Fruit fly (Drosophila melanogaster) whole organism, embryonic: ENCODE results near the gene Sym.

Experiments
- ATbp ChIP-seq: fragments of 200-800 bp; sonication (Bioruptor generic); optimal IDR thresholded peaks from 2 replicates; lab custom pipeline; 2017; ENCODE audit warnings: missing biosample characterization, mild to moderate bottlenecking, missing genetic modification characterization, missing genetic modification reagents
- Antp ChIP-seq: fragments of 200-800 bp; sonication (Bioruptor generic); optimal IDR thresholded peaks from 3 replicates; lab custom pipeline; 2016; ENCODE audit warnings: missing biosample characterization, missing genetic modification characterization
- CG12104 ChIP-seq: fragments of 200-800 bp; sonication (Bioruptor generic); optimal IDR thresholded peaks from 3 replicates; lab custom pipeline; 2016; ENCODE audit warnings: missing biosample characterization, missing genetic modification characterization
- CG12299 ChIP-seq: fragments of 200-800 bp; sonication (Bioruptor generic); optimal IDR thresholded peaks from 2 replicates; lab custom pipeline; 2018; ENCODE audit warnings: missing biosample characterization, mild to moderate bottlenecking, missing genetic modification characterization
- CG12769 ChIP-seq: fragments of 200-800 bp; sonication (Bioruptor generic); optimal IDR thresholded peaks from 2 replicates; lab custom pipeline; 2019; ENCODE audit warnings: missing biosample characterization, mild to moderate bottlenecking, missing genetic modification characterization, moderate library complexity
- CG13287 ChIP-seq: fragments of 200-800 bp; sonication (Bioruptor generic); IDR thresholded peaks from 2 replicates; pipeline ENCODE4 v1.3.6; 2022; ENCODE audit warnings: missing biosample characterization, missing genetic modification characterization; ENCODE audit not compliant: partially characterized antibody
- CG13296 ChIP-seq: fragments of 200-800 bp; sonication (Bioruptor generic); optimal IDR thresholded peaks from 3 replicates; lab custom pipeline; 2018; ENCODE audit warnings: missing biosample characterization, mild to moderate bottlenecking, missing genetic modification characterization
- CG13424 ChIP-seq: fragments of 200-800 bp; sonication (Bioruptor generic); optimal IDR thresholded peaks from 2 replicates; lab custom pipeline; 2019; ENCODE audit warnings: missing biosample characterization, mild to moderate bottlenecking, missing genetic modification characterization, moderate library complexity
- CG1529 ChIP-seq: fragments of 200-800 bp; sonication (Bioruptor generic); optimal IDR thresholded peaks from 3 replicates; lab custom pipeline; 2018; ENCODE audit warnings: missing biosample characterization, missing genetic modification characterization
- CG15514 ChIP-seq: fragments of 200-800 bp; sonication (Bioruptor generic); optimal IDR thresholded peaks from 3 replicates; lab custom pipeline; 2017; ENCODE audit warnings: missing biosample characterization, missing genetic modification characterization, mild to moderate bottlenecking, moderate library complexity, missing genetic modification reagents
- CG18476 ChIP-seq: fragments of 200-800 bp; sonication (Bioruptor generic); optimal IDR thresholded peaks from 2 replicates; lab custom pipeline; 2016; ENCODE audit warnings: missing biosample characterization, mild to moderate bottlenecking, missing genetic modification characterization
- CG2120 ChIP-seq: fragments of 200-800 bp; sonication (Bioruptor generic); optimal IDR thresholded peaks from 3 replicates; lab custom pipeline; 2016; ENCODE audit warnings: missing biosample characterization, missing genetic modification characterization
- CG2875 ChIP-seq: fragments of 200-800 bp; sonication (Bioruptor generic); optimal IDR thresholded peaks from 2 replicates; lab custom pipeline; 2017; ENCODE audit warnings: missing biosample characterization, mild to moderate bottlenecking, missing genetic modification characterization, missing genetic modification reagents
- CG3281 ChIP-seq: fragments of 200-800 bp; sonication (Bioruptor generic); optimal IDR thresholded peaks from 3 replicates; lab custom pipeline; 2017; ENCODE audit warnings: missing biosample characterization, mild to moderate bottlenecking, missing genetic modification characterization
- CG3407 ChIP-seq: fragments of 200-800 bp; sonication (Bioruptor generic); optimal IDR thresholded peaks from 2 replicates; lab custom pipeline; 2018; ENCODE audit warnings: missing biosample characterization, mild to moderate bottlenecking, missing genetic modification characterization
- CG34376 ChIP-seq: fragments of 200-800 bp; sonication (Bioruptor generic); optimal IDR thresholded peaks from 2 replicates; lab custom pipeline; 2018; ENCODE audit warnings: missing biosample characterization, mild to moderate bottlenecking, missing genetic modification characterization
- CG3995 ChIP-seq: fragments of 200-800 bp; sonication (Bioruptor generic); optimal IDR thresholded peaks from 3 replicates; lab custom pipeline; 2016; ENCODE audit warnings: missing biosample characterization, missing genetic modification characterization
- CG4617 ChIP-seq: fragments of 200-800 bp; sonication (Bioruptor generic); optimal IDR thresholded peaks from 3 replicates; lab custom pipeline; 2016; ENCODE audit warnings: missing biosample characterization, missing genetic modification characterization, borderline replicate concordance
- CG6254 ChIP-seq: fragments of 200-800 bp; sonication (Bioruptor generic); optimal IDR thresholded peaks from 3 replicates; lab custom pipeline; 2017; ENCODE audit warnings: mild to moderate bottlenecking, missing biosample characterization, missing genetic modification reagents, missing genetic modification characterization
- CG6683 ChIP-seq: fragments of 200-800 bp; sonication (Bioruptor generic); optimal IDR thresholded peaks from 2 replicates; lab custom pipeline; 2017; ENCODE audit warnings: missing biosample characterization, mild to moderate bottlenecking, missing genetic modification characterization, missing genetic modification reagents
- CG6813 ChIP-seq: fragments of 200-800 bp; sonication (Bioruptor generic); optimal IDR thresholded peaks from 2 replicates; lab custom pipeline; 2017; ENCODE audit warnings: missing biosample characterization, missing genetic modification characterization, mild to moderate bottlenecking, moderate library complexity, missing genetic modification reagents
- CG6854 ChIP-seq: fragments of 200-800 bp; sonication (Bioruptor generic); optimal IDR thresholded peaks from 3 replicates; lab custom pipeline; 2017; ENCODE audit warnings: missing biosample characterization, mild to moderate bottlenecking, missing genetic modification characterization
- Chrac-16 ChIP-seq: fragments of 200-800 bp; sonication (Bioruptor generic); optimal IDR thresholded peaks from 3 replicates; lab custom pipeline; 2016; ENCODE audit warnings: missing biosample characterization, missing genetic modification characterization
- Dek ChIP-seq: fragments of 200-800 bp; sonication (Bioruptor generic); optimal IDR thresholded peaks from 3 replicates; lab custom pipeline; 2019; ENCODE audit warnings: missing biosample characterization, mild to moderate bottlenecking, missing genetic modification characterization, moderate library complexity
- Dref ChIP-seq: fragments of 200-800 bp; sonication (Bioruptor generic); IDR thresholded peaks from 2 replicates; pipeline ENCODE4 v1.3.6; 2022; ENCODE audit warnings: missing biosample characterization, missing genetic modification characterization
- MTF-1 ChIP-seq: fragments of 200-800 bp; sonication (Bioruptor generic); optimal IDR thresholded peaks from 2 replicates; lab custom pipeline; 2018; ENCODE audit warnings: missing biosample characterization, mild to moderate bottlenecking, missing genetic modification characterization, borderline replicate concordance
- PHDP ChIP-seq: fragments of 200-800 bp; sonication (Bioruptor generic); optimal IDR thresholded peaks from 3 replicates; lab custom pipeline; 2018; ENCODE audit warnings: missing biosample characterization, mild to moderate bottlenecking, missing genetic modification characterization, moderate library complexity
- ab ChIP-seq: fragments of 200-800 bp; sonication (Bioruptor generic); optimal IDR thresholded peaks from 2 replicates; lab custom pipeline; 2016; ENCODE audit warnings: missing biosample characterization, missing genetic modification characterization
- bab2 ChIP-seq: fragments of 200-800 bp; sonication (Bioruptor generic); optimal IDR thresholded peaks from 2 replicates; lab custom pipeline; 2016; ENCODE audit warnings: missing biosample characterization, missing genetic modification characterization
- bbx ChIP-seq: fragments of 200-800 bp; sonication (Bioruptor generic); IDR thresholded peaks from 2 replicates; pipeline ENCODE4 v1.3.6; 2022; ENCODE audit warnings: missing biosample characterization, missing genetic modification characterization; ENCODE audit not compliant: partially characterized antibody
- cwo ChIP-seq: fragments of 200-800 bp; sonication (Bioruptor generic); optimal IDR thresholded peaks from 3 replicates; lab custom pipeline; 2017; ENCODE audit warnings: missing biosample characterization, missing genetic modification characterization, mild to moderate bottlenecking, moderate library complexity, missing genetic modification reagents
- fd102C ChIP-seq: fragments of 200-800 bp; sonication (Bioruptor generic); optimal IDR thresholded peaks from 2 replicates; lab custom pipeline; 2018; ENCODE audit warnings: missing biosample characterization, mild to moderate bottlenecking, missing genetic modification characterization, moderate library complexity
- gce ChIP-seq: fragments of 200-800 bp; sonication (Bioruptor generic); IDR thresholded peaks from 3 replicates; pipeline ENCODE4 v1.3.6; 2022; ENCODE audit warnings: missing biosample characterization, missing genetic modification characterization
- gfzf ChIP-seq: fragments of 200-800 bp; sonication (Bioruptor generic); optimal IDR thresholded peaks from 2 replicates; lab custom pipeline; 2016; ENCODE audit warnings: missing biosample characterization, mild to moderate bottlenecking, missing genetic modification characterization, moderate library complexity
- grau ChIP-seq: fragments of 200-800 bp; optimal IDR thresholded peaks from 3 replicates; lab custom pipeline; 2019; ENCODE audit warnings: missing biosample characterization, mild to moderate bottlenecking, missing genetic modification characterization, moderate library complexity
- gsb-n ChIP-seq: fragments of 200-800 bp; sonication (Bioruptor generic); optimal IDR thresholded peaks from 3 replicates; lab custom pipeline; 2018; ENCODE audit warnings: missing biosample characterization, mild to moderate bottlenecking, missing genetic modification characterization
- gt ChIP-seq: fragments of 200-800 bp; sonication (Bioruptor generic); IDR thresholded peaks from 2 replicates; pipeline ENCODE4 v1.3.6; 2022; ENCODE audit warnings: missing biosample characterization, missing genetic modification characterization
- insv ChIP-seq, 2 experiments: fragments of 200-800 bp; sonication (Bioruptor generic); optimal IDR thresholded peaks; 3 replicates each; lab custom pipeline; 2016 to 2018; ENCODE audit warnings: missing biosample characterization in 2 of 2, missing genetic modification characterization in 2 of 2
- kay ChIP-seq: fragments of 200-800 bp; sonication (Bioruptor generic); optimal IDR thresholded peaks from 2 replicates; lab custom pipeline; 2016; ENCODE audit warnings: missing biosample characterization, missing genetic modification characterization
- nmo ChIP-seq: fragments of 200-800 bp; sonication (Bioruptor generic); optimal IDR thresholded peaks from 2 replicates; lab custom pipeline; 2018; ENCODE audit warnings: missing biosample characterization, mild to moderate bottlenecking, missing genetic modification characterization, moderate library complexity
- odd ChIP-seq: fragments of 200-800 bp; sonication (Bioruptor generic); optimal IDR thresholded peaks from 2 replicates; lab custom pipeline; 2017; ENCODE audit warnings: missing biosample characterization, mild to moderate bottlenecking, missing genetic modification characterization
- org-1 ChIP-seq: fragments of 200-800 bp; sonication (Bioruptor generic); optimal IDR thresholded peaks from 2 replicates; lab custom pipeline; 2017; ENCODE audit warnings: missing biosample characterization, missing genetic modification characterization
- pfk ChIP-seq: fragments of 200-800 bp; sonication (Bioruptor generic); optimal IDR thresholded peaks from 2 replicates; lab custom pipeline; 2018; ENCODE audit warnings: missing biosample characterization, mild to moderate bottlenecking, missing genetic modification characterization, moderate library complexity
- pho ChIP-seq: fragments of 200-800 bp; sonication (Bioruptor generic); optimal IDR thresholded peaks from 2 replicates; lab custom pipeline; 2016; ENCODE audit warnings: missing biosample characterization, missing genetic modification characterization
- pzg ChIP-seq: fragments of 200-800 bp; sonication (Bioruptor generic); optimal IDR thresholded peaks from 3 replicates; lab custom pipeline; 2018; ENCODE audit warnings: missing biosample characterization, mild to moderate bottlenecking, missing genetic modification characterization, moderate library complexity
- schlank ChIP-seq: fragments of 200-800 bp; sonication (Bioruptor generic); optimal IDR thresholded peaks from 2 replicates; lab custom pipeline; 2018; ENCODE audit warnings: missing biosample characterization, mild to moderate bottlenecking, missing genetic modification characterization
- scrt ChIP-seq: fragments of 200-800 bp; sonication (Bioruptor generic); optimal IDR thresholded peaks from 2 replicates; lab custom pipeline; 2018; ENCODE audit warnings: missing biosample characterization, mild to moderate bottlenecking, missing genetic modification characterization, moderate library complexity
- sna ChIP-seq: fragments of 200-800 bp; sonication (Bioruptor generic); IDR thresholded peaks from 2 replicates; pipeline ENCODE4 v1.3.6; 2022; ENCODE audit warnings: missing biosample characterization, missing genetic modification characterization; ENCODE audit not compliant: partially characterized antibody
- wek ChIP-seq: fragments of 200-800 bp; sonication (Bioruptor generic); optimal IDR thresholded peaks from 3 replicates; lab custom pipeline; 2018; ENCODE audit warnings: missing biosample characterization, mild to moderate bottlenecking, missing genetic modification characterization, moderate library complexity

Gene Sym

DNA sequence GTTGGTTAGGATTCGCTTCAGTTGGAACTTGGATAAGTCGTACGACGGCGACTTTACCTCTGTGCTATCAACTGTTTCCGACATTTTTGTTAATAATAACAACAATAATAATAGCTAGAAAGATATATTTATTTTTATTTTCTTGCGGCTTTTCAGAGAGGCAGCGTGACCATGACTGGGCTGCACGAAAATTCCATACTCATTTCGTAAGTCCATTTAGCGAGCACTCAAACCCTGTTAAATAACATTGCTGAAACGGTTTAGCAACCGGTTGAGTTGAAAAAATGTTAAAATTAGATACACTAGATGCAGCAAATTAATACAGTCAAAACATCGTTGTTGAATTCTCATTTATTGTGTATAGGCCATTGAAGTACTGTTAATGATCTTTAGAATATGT lies 12.3 kb upstream of the Sym start, which contains the start of gene Dcps (continued):
- TF ChIP-seq nmo: peak; percentile 7
- TF ChIP-seq gsb-n: peak; percentile 61
- peak; percentile 47 for TF ChIP-seq CG13287 (GFP tag; lab: Robert Waterston, UW)
- TF ChIP-seq gce (GFP tag; lab: Robert Waterston, UW): no peak
- TF ChIP-seq grau (tag; lab: Kevin White, UChicago): no peak
- no peak for TF ChIP-seq bbx (GFP tag; lab: Robert Waterston, UW)
- peak; percentile 75 for TF ChIP-seq pzg (GFP tag; lab: Kevin White, UChicago)
- TF ChIP-seq gfzf: peak; percentile 86
- no peak for TF ChIP-seq Chrac-16
- no peak for TF ChIP-seq ab (GFP tag; lab: Kevin White, UChicago)
- peak; percentile 55 for TF ChIP-seq CG4617 (GFP tag; lab: Kevin White, UChicago)
- no peak for TF ChIP-seq CG3995
- TF ChIP-seq, all 482 proteins: peak for 26

dm6 chr3R:5746646-5747045 lies 4.4 kb upstream of the Sym start:
- no peak for TF ChIP-seq fd102C (GFP tag; lab: Kevin White, UChicago)
- TF ChIP-seq schlank: peak; percentile 38
- TF ChIP-seq CG1529 (GFP tag; lab: Kevin White, UChicago): peak; percentile 25
- TF ChIP-seq pho: peak; percentile 12
- TF ChIP-seq CG12769 (tag; lab: Kevin White, UChicago): no peak
- TF ChIP-seq CG18476 (GFP tag; lab: Kevin White, UChicago): peak; percentile 9
- TF ChIP-seq CG3281 (GFP tag; lab: Kevin White, UChicago): peak; percentile 74
- TF ChIP-seq Dref (GFP tag; lab: Robert Waterston, UW): no peak
- TF ChIP-seq CG13296: peak; percentile 66
- peak; percentile 66 for TF ChIP-seq CG6854 (GFP tag; lab: Kevin White, UChicago)
- peak; percentile 37 for TF ChIP-seq CG2120 (GFP tag; lab: Kevin White, UChicago)
- TF ChIP-seq Dek (tag; lab: Kevin White, UChicago): peak; percentile 42
- TF ChIP-seq insv (GFP tag; optimal IDR thresholded peaks at IDR 0.05; lab: Kevin White, UChicago): peak in 1 of 2 experiments; percentile 13
- no peak for TF ChIP-seq bab2
- TF ChIP-seq gt (GFP tag; lab: Robert Waterston, UW): no peak
- TF ChIP-seq cwo (GFP tag; lab: Kevin White, UChicago): peak; percentile 31
- TF ChIP-seq CG6254: peak; percentile 32
- peak; percentile 21 for TF ChIP-seq CG3407
- no peak for TF ChIP-seq Antp
- TF ChIP-seq PHDP (tag; lab: Kevin White, UChicago): peak; percentile 53
- TF ChIP-seq scrt (GFP tag; lab: Kevin White, UChicago): peak; percentile 53
- TF ChIP-seq pfk (GFP tag; lab: Kevin White, UChicago): peak; percentile 5
- peak; percentile 13 for TF ChIP-seq org-1 (GFP tag; lab: Kevin White, UChicago)
- TF ChIP-seq CG12104: peak; percentile 2
- TF ChIP-seq sna (GFP tag; lab: Robert Waterston, UW): no peak
- TF ChIP-seq CG34376 (GFP tag; lab: Kevin White, UChicago): peak; percentile 64
- TF ChIP-seq CG13424 (tag; lab: Kevin White, UChicago): peak; percentile 4
- TF ChIP-seq MTF-1 (GFP tag; lab: Kevin White, UChicago): peak; percentile 18
- peak; percentile 78 for TF ChIP-seq ATbp (GFP tag; lab: Kevin White, UChicago)
- TF ChIP-seq kay (GFP tag; lab: Kevin White, UChicago): no peak
- peak; percentile 46 for TF ChIP-seq CG12299 (tag; lab: Kevin White, UChicago)
- peak; percentile 81 for TF ChIP-seq CG6813 (GFP tag; lab: Kevin White, UChicago)
- TF ChIP-seq CG15514 (GFP tag; lab: Kevin White, UChicago): peak; percentile 63
- peak; percentile 60 for TF ChIP-seq odd (GFP tag; lab: Kevin White, UChicago)
- TF ChIP-seq CG2875 (GFP tag; lab: Kevin White, UChicago): peak; percentile 36
- peak; percentile 17 for TF ChIP-seq wek
- TF ChIP-seq CG6683: peak; percentile 13
